Worm (Caenorhabditis elegans): ENCODE data around the gene cest-5.2.

Gene cest-5.2

ce11 chrIV:6627798-6628197, at the start of gene cest-5.2:
Gene cest-5.2 (minus strand): TSS chrIV:6627925.
- TF ChIP-seq M03D4.4 (tag; optimal IDR thresholded peaks at IDR 0.05) (no peak), ztf-11 (tag; optimal IDR thresholded peaks at IDR 0.05) (no peak), lin-13 (tag; optimal IDR thresholded peaks at IDR 0.05) (no peak)

DNA sequence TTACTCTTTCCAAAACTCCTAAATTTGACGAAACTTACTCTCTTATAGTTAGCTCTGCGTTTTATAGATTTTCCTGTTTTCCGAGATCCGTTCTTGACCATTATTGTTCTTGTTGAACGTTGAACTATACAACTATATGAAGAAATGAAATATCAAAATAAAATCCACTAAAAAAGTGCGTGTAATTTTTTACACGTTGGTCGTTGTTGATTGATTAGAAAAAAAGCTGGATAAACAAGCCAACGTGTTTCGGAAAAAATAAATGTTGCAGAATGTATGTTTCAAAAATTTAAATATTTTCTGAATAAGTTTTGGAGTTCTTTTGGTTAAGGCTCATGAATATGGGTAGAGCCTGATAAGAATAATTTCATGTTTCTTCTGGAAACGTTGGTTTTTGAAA, 40.2 kb upstream of the cest-5.2 start, which contains the start of gene Y73B6A.1:
Y73B6A.1 (minus strand) TSS at position 101 of the 400 bp plus-strand sequence.
- TF ChIP-seq mab-5 (tag; optimal IDR thresholded peaks at IDR 0.05), result no peak
- no peak for TF ChIP-seq snpc-4 (tag; optimal IDR thresholded peaks at IDR 0.05)
- no peak for TF ChIP-seq nhr-12 (tag; optimal IDR thresholded peaks at IDR 0.05)
- no peak for TF ChIP-seq lsy-2 (tag; optimal IDR thresholded peaks at IDR 0.05)
- no peak for TF ChIP-seq flh-1 (GFP tag; optimal IDR thresholded peaks at IDR 0.05)
- TF ChIP-seq nhr-2 (tag; optimal IDR thresholded peaks at IDR 0.05), result no peak
- TF ChIP-seq sptf-1 (tag; optimal IDR thresholded peaks at IDR 0.05), result no peak
- no peak for TF ChIP-seq drap-1 (GFP tag; optimal IDR thresholded peaks at IDR 0.05)
- no peak for TF ChIP-seq ztf-11 (tag; optimal IDR thresholded peaks at IDR 0.05)
- TF ChIP-seq nhr-237 (tag; optimal IDR thresholded peaks at IDR 0.05), result no peak
- TF ChIP-seq pha-4 (tag; optimal IDR thresholded peaks at IDR 0.05), result no peak

- no peak for TF ChIP-seq elt-3 (tag; optimal IDR thresholded peaks at IDR 0.05)
- TF ChIP-seq cnd-1 (tag; optimal IDR thresholded peaks at IDR 0.05), result no peak
Observed at ce11 chrIV:6664336-6664735, 36.6 kb upstream of the cest-5.2 start.

DNA sequence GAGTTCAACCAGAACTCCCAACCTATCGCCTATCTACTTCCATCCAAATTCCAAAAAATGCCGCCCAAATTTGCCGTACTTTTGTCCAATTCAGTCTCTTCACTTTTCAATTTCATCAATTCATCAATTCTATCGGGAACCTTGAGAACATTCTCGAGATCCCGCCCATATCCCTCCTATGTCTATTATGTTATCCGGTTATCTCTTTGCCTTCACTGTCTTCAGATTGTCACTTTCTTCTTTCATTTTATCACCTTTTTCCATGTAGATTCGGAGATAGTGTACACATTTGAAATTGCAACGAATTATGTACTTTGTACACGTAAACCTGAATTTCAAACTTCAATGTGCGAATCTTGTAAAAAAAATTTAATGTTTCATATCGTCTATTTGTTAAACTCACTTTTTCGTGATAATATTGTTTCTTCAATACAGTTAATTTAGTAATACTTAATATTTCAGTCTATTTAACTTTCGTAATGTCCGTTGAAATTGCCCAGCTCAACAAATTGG, 29.9 kb upstream of the cest-5.2 start, which contains the start of gene C01B10.11:
C01B10.11 (plus strand) TSS at position 463 of the 513 bp plus-strand sequence.
- TF ChIP-seq unc-120 (tag; optimal IDR thresholded peaks at IDR 0.05; ENCODE audit: poor library complexity, severe bottlenecking), result no peak
- TF ChIP-seq mab-5 (tag; optimal IDR thresholded peaks at IDR 0.05), result no peak
- no peak for TF ChIP-seq ceh-39 (tag; optimal IDR thresholded peaks at IDR 0.05)
- no peak for TF ChIP-seq ces-1 (GFP tag; optimal IDR thresholded peaks at IDR 0.05)
- TF ChIP-seq flh-1 (GFP tag; optimal IDR thresholded peaks at IDR 0.05), result no peak
- TF ChIP-seq unc-62 (GFP tag; optimal IDR thresholded peaks at IDR 0.05), result peak; percentile 44
- TF ChIP-seq blmp-1 (tag; optimal IDR thresholded peaks at IDR 0.05), result peak; percentile 42
- no peak for TF ChIP-seq ztf-11 (tag; optimal IDR thresholded peaks at IDR 0.05)
- peak; percentile 52 for TF ChIP-seq elt-3 (tag; optimal IDR thresholded peaks at IDR 0.05)

DNA sequence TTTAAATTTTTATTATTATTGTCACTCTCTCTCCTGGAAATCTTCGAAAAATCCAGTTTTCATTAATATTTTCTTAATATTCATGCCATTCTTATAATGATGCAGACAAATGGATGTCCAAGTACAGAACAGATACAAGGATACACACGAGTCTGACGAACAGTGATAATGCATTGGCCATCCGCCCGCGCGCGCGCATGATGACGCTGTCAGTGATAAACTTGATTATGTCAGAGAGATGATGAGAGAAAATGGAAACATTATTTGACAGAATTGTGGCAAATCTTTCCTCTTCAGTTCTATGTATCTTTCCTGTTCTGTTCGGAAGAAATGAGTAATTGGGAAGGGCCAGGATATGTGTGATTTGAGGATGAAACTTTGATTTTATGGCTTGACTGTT, 28.0 kb upstream of the cest-5.2 start:
- TF ChIP-seq ces-1 (GFP tag; optimal IDR thresholded peaks at IDR 0.05) (no peak), sem-2 (GFP tag; optimal IDR thresholded peaks at IDR 0.05) (no peak), ceh-39 (tag; optimal IDR thresholded peaks at IDR 0.05) (no peak), zip-8 (tag; optimal IDR thresholded peaks at IDR 0.05) (no peak), unc-39 (tag; optimal IDR thresholded peaks at IDR 0.05) (no peak), unc-62 (GFP tag; optimal IDR thresholded peaks at IDR 0.05) (peak; percentile 16), nhr-28 (tag; optimal IDR thresholded peaks at IDR 0.05) (no peak), lsy-2 (tag; optimal IDR thresholded peaks at IDR 0.05) (no peak)

- TF ChIP-seq zip-8 (tag; optimal IDR thresholded peaks at IDR 0.05) (no peak), sptf-1 (tag; optimal IDR thresholded peaks at IDR 0.05) (no peak), nhr-12 (tag; optimal IDR thresholded peaks at IDR 0.05) (no peak), nhr-76 (tag; optimal IDR thresholded peaks at IDR 0.05) (no peak), elt-1 (tag; optimal IDR thresholded peaks at IDR 0.05; ENCODE audit: borderline replicate concordance, insufficient read depth) (no peak), ceh-83 (GFP tag; optimal IDR thresholded peaks at IDR 0.05) (no peak), tbx-8 (GFP tag; optimal IDR thresholded peaks at IDR 0.05) (no peak), M03D4.4 (tag; optimal IDR thresholded peaks at IDR 0.05) (no peak), elt-3 (tag; optimal IDR thresholded peaks at IDR 0.05) (no peak), bed-3 (GFP tag; optimal IDR thresholded peaks at IDR 0.05) (no peak)
Observed at ce11 chrIV:6653663-6654201, 26.0 kb upstream of the cest-5.2 start.

All from whole organism, mixed stage, embryonic.